Worm (Caenorhabditis elegans) whole organism, L2 larva: Measurements from ENCODE around the gene lsy-2.

Experiments used
- F13H6.1 ChIP-seq: sonication (generic microtip); optimal IDR thresholded peaks from 2 replicates; lab custom pipeline; 2016; ENCODE audit warnings: missing genetic modification characterization, missing compliant biosample characterization
- Y55F3AM.14 ChIP-seq: fragments of 200-800 bp; sonication (Bioruptor generic); optimal IDR thresholded peaks from 2 replicates; lab custom pipeline; 2018; ENCODE audit warnings: mild to moderate bottlenecking, missing genetic modification characterization, missing compliant biosample characterization
- lin-11 ChIP-seq: fragments of 150-350 bp; sonication (generic microtip); optimal IDR thresholded peaks from 2 replicates; lab custom pipeline; 2014; ENCODE audit warnings: missing biosample characterization, missing genetic modification characterization, inconsistent platforms, mixed read lengths
- nhr-11 ChIP-seq: fragments of 150-350 bp; optimal IDR thresholded peaks from 2 replicates; lab custom pipeline; 2014; ENCODE audit warnings: missing biosample characterization, missing genetic modification characterization
- nhr-237 ChIP-seq: fragments of 150-350 bp; optimal IDR thresholded peaks from 2 replicates; lab custom pipeline; 2014; ENCODE audit warnings: missing biosample characterization, missing genetic modification characterization

- TF ChIP-seq lin-11 (no peak), Y55F3AM.14 (GFP tag; lab: Kevin White, UChicago) (no peak), F13H6.1 (tag; lab: Kevin White, UChicago) (no peak), nhr-237 (tag; lab: Kevin White, UChicago) (no peak), nhr-11 (no peak)
Observed at ce11 chrX:2075169-2075568, 14.3 kb upstream of the lsy-2 start.
